Worm (Caenorhabditis elegans): ENCODE results near the gene nhr-192.
A peak's percentile ranks its signal among the peaks of the same experiment; 100 is the strongest.

- no peak for TF ChIP-seq efl-1 (optimal IDR thresholded peaks at IDR 0.05)
- TF ChIP-seq efl-1 (GFP tag; optimal IDR thresholded peaks at IDR 0.05 in 1 of 2), result peak in 1 of 2 experiments; percentile 51
- TF ChIP-seq nhr-90 (tag; optimal IDR thresholded peaks at IDR 0.05; ENCODE audit: poor library complexity), result no peak
- TF ChIP-seq pag-3 (tag; optimal IDR thresholded peaks at IDR 0.05; ENCODE audit: borderline replicate concordance, insufficient read depth), result no peak
- peak; percentile 12 for TF ChIP-seq nhr-77 (tag; optimal IDR thresholded peaks at IDR 0.05)
- TF ChIP-seq unc-62 (GFP tag; optimal IDR thresholded peaks at IDR 0.05), result no peak
- TF ChIP-seq elt-3 (tag; optimal IDR thresholded peaks at IDR 0.05), result peak in 1 of 6 experiments; percentile 2
- TF ChIP-seq lin-39 (tag; optimal IDR thresholded peaks at IDR 0.05), result no peak
- TF ChIP-seq lin-15B (tag; optimal IDR thresholded peaks at IDR 0.05), result no peak
- no peak for TF ChIP-seq ztf-11 (tag; optimal IDR thresholded peaks at IDR 0.05)
Measured at ce11 chrV:10081636-10082035, 11.2 kb upstream of the nhr-192 start, which contains the start of gene nhr-205.

All from whole organism, L1 larva.